Worm (Caenorhabditis elegans): ENCODE measurements around the gene mua-3.
A peak's percentile ranks its signal among the peaks of the same experiment; 100 is the strongest.

mua-3 gene

ce11 chrIII:10160385-10160784, at the start of gene mua-3, which contains the start of gene K08E5.5:
mua-3 (plus strand) TSS chrIII:10160697.
K08E5.5 (minus strand) TSS chrIII:10160485.
- TF ChIP-seq flh-1 (GFP tag; optimal IDR thresholded peaks at IDR 0.05) (no peak), ces-1 (GFP tag; optimal IDR thresholded peaks at IDR 0.05) (no peak), unc-39 (tag; optimal IDR thresholded peaks at IDR 0.05) (no peak), blmp-1 (tag; optimal IDR thresholded peaks at IDR 0.05) (no peak), nhr-28 (tag; optimal IDR thresholded peaks at IDR 0.05) (no peak)

ce11 chrIII:10112958-10113357, 47.5 kb upstream of the mua-3 start, which contains the start of gene vps-29:
vps-29 (minus strand) TSS chrIII:10113058.
- TF ChIP-seq nhr-12 (tag; optimal IDR thresholded peaks at IDR 0.05) (no peak), elt-3 (tag; optimal IDR thresholded peaks at IDR 0.05) (no peak), mab-5 (tag; optimal IDR thresholded peaks at IDR 0.05) (no peak), zip-8 (tag; optimal IDR thresholded peaks at IDR 0.05) (no peak), lsy-2 (tag; optimal IDR thresholded peaks at IDR 0.05) (no peak), ztf-11 (tag; optimal IDR thresholded peaks at IDR 0.05) (no peak), bed-3 (GFP tag; optimal IDR thresholded peaks at IDR 0.05) (no peak), cnd-1 (tag; optimal IDR thresholded peaks at IDR 0.05) (no peak), tbx-8 (GFP tag; optimal IDR thresholded peaks at IDR 0.05) (no peak), sptf-1 (tag; optimal IDR thresholded peaks at IDR 0.05) (no peak), nhr-28 (tag; optimal IDR thresholded peaks at IDR 0.05) (no peak), drap-1 (GFP tag; optimal IDR thresholded peaks at IDR 0.05) (no peak)

ce11 chrIII:10114662-10115061, 45.8 kb upstream of the mua-3 start, which contains the start of the genes ZK1128.1 and mett-10:
ZK1128.1 (minus strand) TSS chrIII:10114760.
mett-10 (plus strand) TSS chrIII:10115036.
- TF ChIP-seq ces-1 (GFP tag; optimal IDR thresholded peaks at IDR 0.05) (peak; percentile 73), snpc-4 (tag; optimal IDR thresholded peaks at IDR 0.05) (no peak)

ce11 chrIII:10118818-10119217, 41.7 kb upstream of the mua-3 start, which contains the start of gene ZK1128.3:
ZK1128.3 (minus strand) TSS chrIII:10118918.
- TF ChIP-seq snpc-4 (tag; optimal IDR thresholded peaks at IDR 0.05) = no peak
- TF ChIP-seq flh-1 (GFP tag; optimal IDR thresholded peaks at IDR 0.05) = no peak
- TF ChIP-seq mab-5 (tag; optimal IDR thresholded peaks at IDR 0.05) = no peak
- TF ChIP-seq zip-8 (tag; optimal IDR thresholded peaks at IDR 0.05) = no peak
- TF ChIP-seq hlh-1 (tag; optimal IDR thresholded peaks at IDR 0.05) = no peak
- TF ChIP-seq lin-13 (tag; optimal IDR thresholded peaks at IDR 0.05) = no peak

ce11 chrIII:10120076-10120831, 40.2 kb upstream of the mua-3 start, which contains the start of the genes gtf-2H3 and ham-3:
gtf-2H3 (minus strand) TSS chrIII:10120148.
ham-3 (plus strand) TSS chrIII:10120781.
- peak; percentile 47 for TF ChIP-seq ces-1 (GFP tag; optimal IDR thresholded peaks at IDR 0.05)
- no peak for TF ChIP-seq mls-2 (tag; optimal IDR thresholded peaks at IDR 0.05)

- TF ChIP-seq mep-1 (tag; optimal IDR thresholded peaks at IDR 0.05) = peak; percentile 60
- no peak for TF ChIP-seq sem-2 (GFP tag; optimal IDR thresholded peaks at IDR 0.05)
- no peak for TF ChIP-seq ham-2 (GFP tag; optimal IDR thresholded peaks at IDR 0.05)
- TF ChIP-seq nhr-12 (tag; optimal IDR thresholded peaks at IDR 0.05) = no peak
- peak; percentile 68 for TF ChIP-seq sptf-1 (tag; optimal IDR thresholded peaks at IDR 0.05)
- no peak for TF ChIP-seq tbx-8 (GFP tag; optimal IDR thresholded peaks at IDR 0.05)
- peak; percentile 38 for TF ChIP-seq mls-2 (tag; optimal IDR thresholded peaks at IDR 0.05)
- no peak for TF ChIP-seq blmp-1 (tag; optimal IDR thresholded peaks at IDR 0.05)
- TF ChIP-seq drap-1 (GFP tag; optimal IDR thresholded peaks at IDR 0.05) = peak; percentile 21
- TF ChIP-seq ceh-83 (GFP tag; optimal IDR thresholded peaks at IDR 0.05) = no peak
- no peak for TF ChIP-seq elt-1 (tag; optimal IDR thresholded peaks at IDR 0.05; ENCODE audit: borderline replicate concordance, insufficient read depth)
- no peak for TF ChIP-seq unc-62 (GFP tag; optimal IDR thresholded peaks at IDR 0.05)
- TF ChIP-seq ceh-39 (tag; optimal IDR thresholded peaks at IDR 0.05) = no peak
- TF ChIP-seq snpc-4 (tag; optimal IDR thresholded peaks at IDR 0.05) = no peak
- no peak for TF ChIP-seq bed-3 (GFP tag; optimal IDR thresholded peaks at IDR 0.05)
- TF ChIP-seq lin-13 (tag; optimal IDR thresholded peaks at IDR 0.05) = peak; percentile 65
- no peak for TF ChIP-seq flh-1 (GFP tag; optimal IDR thresholded peaks at IDR 0.05)
- no peak for TF ChIP-seq nhr-76 (tag; optimal IDR thresholded peaks at IDR 0.05)
- no peak for TF ChIP-seq hlh-1 (tag; optimal IDR thresholded peaks at IDR 0.05)
- no peak for TF ChIP-seq nhr-237 (tag; optimal IDR thresholded peaks at IDR 0.05)
- peak; percentile 22 for TF ChIP-seq unc-120 (tag; optimal IDR thresholded peaks at IDR 0.05; ENCODE audit: poor library complexity, severe bottlenecking)
- TF ChIP-seq M03D4.4 (tag; optimal IDR thresholded peaks at IDR 0.05) = peak; percentile 48
- no peak for TF ChIP-seq zip-8 (tag; optimal IDR thresholded peaks at IDR 0.05)
- no peak for TF ChIP-seq ceh-43 (GFP tag; optimal IDR thresholded peaks at IDR 0.05)
- TF ChIP-seq lin-32 (GFP tag; optimal IDR thresholded peaks at IDR 0.05) = peak; percentile 24
- TF ChIP-seq nhr-2 (tag; optimal IDR thresholded peaks at IDR 0.05) = no peak
- no peak for TF ChIP-seq pha-4 (tag; optimal IDR thresholded peaks at IDR 0.05)
- TF ChIP-seq ces-1 (GFP tag; optimal IDR thresholded peaks at IDR 0.05) = peak; percentile 79
- no peak for TF ChIP-seq elt-3 (tag; optimal IDR thresholded peaks at IDR 0.05)
- TF ChIP-seq lsy-2 (tag; optimal IDR thresholded peaks at IDR 0.05) = peak; percentile 14
- peak; percentile 10 for TF ChIP-seq cnd-1 (tag; optimal IDR thresholded peaks at IDR 0.05)
- TF ChIP-seq nhr-28 (tag; optimal IDR thresholded peaks at IDR 0.05) = no peak
Measured at ce11 chrIII:10123586-10124233, 36.8 kb upstream of the mua-3 start, which contains the start of gene ttll-4. ttll-4 (plus strand) TSS chrIII:10124183.

Data from whole organism, mixed stage, embryonic.